Worm (Caenorhabditis elegans) whole organism, L4 larva: Measurements from ENCODE around the gene str-111.

ENCODE experiments used
- T26A8.4 ChIP-seq: fragments of 200-800 bp; sonication (Bioruptor generic); IDR thresholded peaks from 2 replicates; pipeline ENCODE4 v1.3.6; 2022; ENCODE audit warnings: missing genetic modification characterization, missing compliant biosample characterization
- daf-8 ChIP-seq: fragments of 200-800 bp; sonication (Bioruptor generic); IDR thresholded peaks from 2 replicates; pipeline ENCODE4 v1.3.6; 2022; ENCODE audit warnings: missing genetic modification characterization, missing compliant biosample characterization
- egl-27 ChIP-seq: sonication (generic microtip); optimal IDR thresholded peaks from 3 replicates; lab custom pipeline; 2017; ENCODE audit warnings: missing biosample characterization, missing genetic modification reagents, missing genetic modification characterization
- egl-43 ChIP-seq: fragments of 200-800 bp; sonication (Bioruptor generic); IDR thresholded peaks from 2 replicates; pipeline ENCODE4 v1.3.6; 2022; ENCODE audit warnings: missing genetic modification reagents, missing genetic modification characterization, missing compliant biosample characterization
- lin-15B ChIP-seq: fragments of 150-350 bp; sonication (generic microtip); optimal IDR thresholded peaks from 3 replicates; lab custom pipeline; 2014; ENCODE audit warnings: missing biosample characterization, missing genetic modification characterization
- mdt-29 ChIP-seq: fragments of 200-800 bp; sonication (Bioruptor generic); IDR thresholded peaks from 2 replicates; pipeline ENCODE4 v1.3.6; 2022; ENCODE audit warnings: missing genetic modification reagents, missing genetic modification characterization, missing compliant biosample characterization
- mxl-3 ChIP-seq: fragments of 200-800 bp; sonication (Bioruptor generic); optimal IDR thresholded peaks from 2 replicates; lab custom pipeline; 2018; ENCODE audit warnings: mild to moderate bottlenecking, missing genetic modification characterization, missing compliant biosample characterization
- nhr-25 ChIP-seq: sonication (generic microtip); optimal IDR thresholded peaks from 2 replicates; lab custom pipeline; 2017; ENCODE audit warnings: missing genetic modification characterization, mild to moderate bottlenecking, missing compliant biosample characterization, antibody characterized with exemption, moderate library complexity, borderline replicate concordance; ENCODE audit not compliant: insufficient read depth
- nhr-28 ChIP-seq: fragments of 150-350 bp; optimal IDR thresholded peaks from 2 replicates; lab custom pipeline; 2014; ENCODE audit warnings: missing biosample characterization, missing genetic modification characterization
- nhr-41 ChIP-seq: fragments of 200-800 bp; sonication (Bioruptor generic); IDR thresholded peaks from 2 replicates; pipeline ENCODE4 v1.3.6; 2022; ENCODE audit warnings: missing genetic modification reagents, missing genetic modification characterization, missing compliant biosample characterization
- pha-4 ChIP-seq, 2 experiments: fragments of 150-350 bp in 1 of 2; fragments of 200-800 bp in 1 of 2; sonication (Bioruptor generic) in 1 of 2; IDR thresholded peaks in 1 of 2; optimal IDR thresholded peaks in 1 of 2; 2 replicates each; pipeline versions ENCODE4 v1.3.6 to Lab custom; 2014 to 2022; ENCODE audit warnings: missing genetic modification characterization in 2 of 2, missing genetic modification reagents in 2 of 2, missing biosample characterization in 1 of 2, missing compliant biosample characterization in 1 of 2

DNA sequence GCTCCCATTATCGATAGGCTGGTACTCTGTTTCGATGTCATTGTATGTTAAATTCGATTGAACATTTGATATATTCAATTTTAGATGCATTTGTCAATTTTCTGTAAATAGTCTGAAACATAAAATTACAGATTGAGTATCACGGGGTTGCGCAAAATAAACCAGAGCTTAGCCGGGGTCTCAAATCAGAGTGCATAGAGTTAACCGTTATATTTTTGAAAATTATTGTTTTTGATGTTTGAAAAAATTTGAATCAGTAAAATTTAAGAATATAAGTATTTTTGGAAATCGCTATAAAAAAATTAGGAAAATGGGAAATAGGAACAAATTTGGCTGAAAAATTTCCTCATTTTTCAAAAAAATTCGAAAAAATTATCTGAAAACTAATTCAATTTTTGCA is 9.3 kb downstream of the str-111 start, which contains the start of gene F10A3.17:
- no peak for TF ChIP-seq nhr-28 (tag; lab: Kevin White, UChicago)
- no peak for TF ChIP-seq nhr-25 (tag; lab: Kevin White, UChicago)
- no peak for TF ChIP-seq mdt-29 (GFP tag; lab: Robert Waterston, UW)
- no peak for TF ChIP-seq lin-15B (tag; lab: Kevin White, UChicago)
- TF ChIP-seq egl-27 (tag; lab: Kevin White, UChicago) = no peak
- TF ChIP-seq egl-43 (GFP tag; lab: Robert Waterston, UW) = no peak
- TF ChIP-seq nhr-41 = no peak
- TF ChIP-seq pha-4 (GFP tag; IDR thresholded peaks at IDR 0.05; lab: Robert Waterston, UW) = no peak
- no peak for TF ChIP-seq pha-4 (tag; optimal IDR thresholded peaks at IDR 0.05; lab: Kevin White, UChicago)
- TF ChIP-seq mxl-3 (GFP tag; lab: Kevin White, UChicago) = no peak
- no peak for TF ChIP-seq T26A8.4 (GFP tag; lab: Robert Waterston, UW)
- no peak for TF ChIP-seq daf-8
